Worm (Caenorhabditis elegans): ENCODE data around the gene ram-5.

Gene ram-5

ce11 chrX:14562286-14563086 lies 12.5 kb downstream of the ram-5 start (continued):
- TF ChIP-seq elt-3 (tag; optimal IDR thresholded peaks at IDR 0.05) (peak in 2 of 6 experiments; percentile 6 to 35), nhr-71 (tag; optimal IDR thresholded peaks at IDR 0.05) (peak; percentile 98), unc-30 (tag; optimal IDR thresholded peaks at IDR 0.05) (no peak), ztf-4 (tag; optimal IDR thresholded peaks at IDR 0.05) (peak; percentile 86), skn-1 (tag; optimal IDR thresholded peaks at IDR 0.05) (no peak), grh-1 (GFP tag; IDR thresholded peaks at IDR 0.05) (no peak), hpl-2 (GFP tag; optimal IDR thresholded peaks at IDR 0.05) (no peak), lin-14 (GFP tag; optimal IDR thresholded peaks at IDR 0.05) (peak; percentile 82), hlh-17 (GFP tag; optimal IDR thresholded peaks at IDR 0.05; ENCODE audit: borderline replicate concordance) (no peak), mef-2 (tag; optimal IDR thresholded peaks at IDR 0.05) (peak; percentile 88), mdl-1 (tag; optimal IDR thresholded peaks at IDR 0.05) (no peak), snu-23 (GFP tag; optimal IDR thresholded peaks at IDR 0.05) (peak; percentile 34), nhr-76 (tag; optimal IDR thresholded peaks at IDR 0.05) (no peak), nhr-84 (tag; optimal IDR thresholded peaks at IDR 0.05) (no peak), fkh-10 (GFP tag; optimal IDR thresholded peaks at IDR 0.05) (peak; percentile 75), sptf-1 (tag; optimal IDR thresholded peaks at IDR 0.05) (no peak), egl-27 (tag; optimal IDR thresholded peaks at IDR 0.05) (no peak), nhr-11 (tag; optimal IDR thresholded peaks at IDR 0.05) (peak; percentile 81), snpc-4 (tag; optimal IDR thresholded peaks at IDR 0.05) (no peak), nhr-90 (tag; optimal IDR thresholded peaks at IDR 0.05; ENCODE audit: poor library complexity) (no peak), nhr-77 (tag; optimal IDR thresholded peaks at IDR 0.05) (peak; percentile 34), ceh-88 (GFP tag; IDR thresholded peaks at IDR 0.05) (no peak), rnt-1 (tag; optimal IDR thresholded peaks at IDR 0.05) (peak; percentile 23), egl-13 (tag; optimal IDR thresholded peaks at IDR 0.05) (peak; percentile 97), aha-1 (tag; optimal IDR thresholded peaks at IDR 0.05) (no peak)

ce11 chrX:14563818-14564217 lies 13.9 kb downstream of the ram-5 start:
- TF ChIP-seq rnt-1 (tag; optimal IDR thresholded peaks at IDR 0.05) (no peak), lin-15B (tag; optimal IDR thresholded peaks at IDR 0.05) (no peak), nhr-85 (tag) (peak; percentile 68), mef-2 (tag; optimal IDR thresholded peaks at IDR 0.05) (no peak), tbx-2 (tag; optimal IDR thresholded peaks at IDR 0.05) (no peak), nhr-237 (tag; optimal IDR thresholded peaks at IDR 0.05) (no peak), swsn-7 (tag; optimal IDR thresholded peaks at IDR 0.05) (no peak), nhr-71 (tag; optimal IDR thresholded peaks at IDR 0.05) (peak; percentile 4), ceh-63 (GFP tag; optimal IDR thresholded peaks at IDR 0.05) (no peak), jun-1 (tag; optimal IDR thresholded peaks at IDR 0.05) (no peak), snu-23 (GFP tag; optimal IDR thresholded peaks at IDR 0.05) (no peak), blmp-1 (tag; optimal IDR thresholded peaks at IDR 0.05) (peak; percentile 67), C34B4.2 (tag; optimal IDR thresholded peaks at IDR 0.05) (no peak), hpl-2 (GFP tag; optimal IDR thresholded peaks at IDR 0.05) (no peak)

ce11 chrX:14565245-14565644 lies 15.3 kb downstream of the ram-5 start:
- TF ChIP-seq dpl-1 (GFP tag; optimal IDR thresholded peaks at IDR 0.05) (no peak), nhr-77 (tag; optimal IDR thresholded peaks at IDR 0.05) (no peak), nhr-76 (tag; optimal IDR thresholded peaks at IDR 0.05) (no peak), sox-4 (tag; optimal IDR thresholded peaks at IDR 0.05) (no peak), snpc-4 (tag; optimal IDR thresholded peaks at IDR 0.05) (no peak), ets-5 (GFP tag; IDR thresholded peaks at IDR 0.05) (no peak), pax-3 (tag; optimal IDR thresholded peaks at IDR 0.05) (no peak), fkh-4 (tag; optimal IDR thresholded peaks at IDR 0.05; ENCODE audit: borderline replicate concordance) (no peak), fkh-8 (tag; optimal IDR thresholded peaks at IDR 0.05) (peak; percentile 26), nhr-19 (GFP tag; conservative IDR thresholded peaks at IDR 0.05) (0 out of 2 replicates have a peak, but pooled peaks have one; percentile 15), ceh-63 (GFP tag; optimal IDR thresholded peaks at IDR 0.05) (no peak), ceh-88 (GFP tag; IDR thresholded peaks at IDR 0.05) (no peak), pag-3 (tag; optimal IDR thresholded peaks at IDR 0.05; ENCODE audit: borderline replicate concordance, insufficient read depth) (no peak), fkh-10 (GFP tag; optimal IDR thresholded peaks at IDR 0.05) (no peak), efl-1 (optimal IDR thresholded peaks at IDR 0.05) (no peak), efl-1 (GFP tag; optimal IDR thresholded peaks at IDR 0.05 in 1 of 2) (peak in 1 of 2 experiments; percentile 74), nhr-71 (tag; optimal IDR thresholded peaks at IDR 0.05) (peak; percentile 38), blmp-1 (tag; optimal IDR thresholded peaks at IDR 0.05) (no peak), unc-30 (tag; optimal IDR thresholded peaks at IDR 0.05) (no peak), alr-1 (tag; optimal IDR thresholded peaks at IDR 0.05; ENCODE audit: borderline replicate concordance) (no peak), sptf-1 (tag; optimal IDR thresholded peaks at IDR 0.05) (no peak), zag-1 (tag; optimal IDR thresholded peaks at IDR 0.05) (no peak), irx-1 (tag; optimal IDR thresholded peaks at IDR 0.05) (no peak)

Measured in whole organism, L1 larva.